Worm (Caenorhabditis elegans) whole organism, early embryonic: ENCODE data around the gene Y38H6C.18.

Source experiments
- B0310.2 ChIP-seq: sonication (generic microtip); optimal IDR thresholded peaks from 2 replicates; lab custom pipeline; 2016; ENCODE audit warnings: mild to moderate bottlenecking, missing genetic modification characterization, missing compliant biosample characterization
- F13C5.2 ChIP-seq: sonication (generic microtip); optimal IDR thresholded peaks from 2 replicates; lab custom pipeline; 2017; ENCODE audit warnings: mild to moderate bottlenecking, missing genetic modification characterization, inconsistent platforms, missing compliant biosample characterization
- aly-1 ChIP-seq: sonication (generic microtip); optimal IDR thresholded peaks from 2 replicates; lab custom pipeline; 2016; ENCODE audit warnings: missing genetic modification characterization, missing compliant biosample characterization
- ama-1 ChIP-seq: fragments of 150-350 bp; optimal IDR thresholded peaks from 2 replicates; lab custom pipeline; 2014
- ceh-13 ChIP-seq: fragments of 200-800 bp; sonication (Bioruptor generic); optimal IDR thresholded peaks from 2 replicates; lab custom pipeline; 2018; ENCODE audit warnings: mild to moderate bottlenecking, missing genetic modification characterization, missing compliant biosample characterization
- ceh-36 ChIP-seq: sonication (generic microtip); optimal IDR thresholded peaks from 2 replicates; lab custom pipeline; 2016; ENCODE audit warnings: missing genetic modification characterization, inconsistent platforms, missing compliant biosample characterization
- ets-7 ChIP-seq: sonication (generic microtip); optimal IDR thresholded peaks from 2 replicates; lab custom pipeline; 2016; ENCODE audit warnings: missing genotype, missing genetic modification characterization, missing compliant biosample characterization
- flt-1 ChIP-seq: fragments of 200-800 bp; sonication (Bioruptor generic); IDR thresholded peaks from 2 replicates; pipeline ENCODE4 v1.3.6; 2022; ENCODE audit warnings: missing genetic modification characterization, missing compliant biosample characterization
- hmbx-1 ChIP-seq: sonication (generic microtip); optimal IDR thresholded peaks from 2 replicates; lab custom pipeline; 2016; ENCODE audit warnings: mild to moderate bottlenecking, missing genetic modification characterization, missing compliant biosample characterization
- hmg-4 ChIP-seq: fragments of 200-800 bp; sonication (Bioruptor generic); optimal IDR thresholded peaks from 2 replicates; lab custom pipeline; 2018; ENCODE audit warnings: mild to moderate bottlenecking, missing genetic modification characterization, missing compliant biosample characterization
- hnd-1 ChIP-seq: sonication (generic microtip); optimal IDR thresholded peaks from 2 replicates; lab custom pipeline; 2016; ENCODE audit warnings: missing genetic modification characterization, missing compliant biosample characterization
- pes-1 ChIP-seq: fragments of 200-800 bp; sonication (Bioruptor generic); IDR thresholded peaks from 2 replicates; pipeline ENCODE4 v1.3.6; 2022; ENCODE audit warnings: missing genetic modification reagents, missing genetic modification characterization, missing compliant biosample characterization
- scrt-1 ChIP-seq: fragments of 200-800 bp; sonication (Bioruptor generic); IDR thresholded peaks from 2 replicates; pipeline ENCODE4 v1.3.6; 2022; ENCODE audit warnings: missing genetic modification characterization, missing compliant biosample characterization
- sea-1 ChIP-seq: fragments of 200-800 bp; sonication (Bioruptor generic); conservative IDR thresholded peaks from 2 replicates; pipeline ENCODE4 v1.3.6; 2022; ENCODE audit warnings: missing genetic modification characterization, missing compliant biosample characterization
- tbx-11 ChIP-seq: fragments of 200-800 bp; sonication (Bioruptor generic); IDR thresholded peaks from 2 replicates; pipeline ENCODE4 v1.3.6; 2022; ENCODE audit warnings: missing genetic modification characterization, missing compliant biosample characterization
- tbx-37 ChIP-seq: fragments of 200-800 bp; sonication (Bioruptor generic); conservative IDR thresholded peaks from 2 replicates; pipeline ENCODE4 v1.3.6; 2022; ENCODE audit warnings: missing genetic modification reagents, missing genetic modification characterization, missing compliant biosample characterization
- tra-4 ChIP-seq: sonication (generic microtip); optimal IDR thresholded peaks from 2 replicates; lab custom pipeline; 2017; ENCODE audit warnings: missing genetic modification characterization, missing compliant biosample characterization

The Y38H6C.18 gene

ce11 chrV:20547048-20547447 lies at the start of gene Y38H6C.18:
TSS of gene Y38H6C.18 (minus strand) at chrV:20547148.
- TF ChIP-seq hnd-1, result no peak
- no peak for TF ChIP-seq ceh-36 (tag; lab: Kevin White, UChicago)
- no peak for TF ChIP-seq aly-1 (tag; lab: Kevin White, UChicago)
- TF ChIP-seq ets-7, result no peak
- no peak for TF ChIP-seq ama-1 (lab: Kevin White, UChicago)
- no peak for TF ChIP-seq ceh-13
- TF ChIP-seq sea-1, result no peak
- no peak for TF ChIP-seq tra-4 (tag; lab: Kevin White, UChicago)
- TF ChIP-seq pes-1 (GFP tag; lab: Robert Waterston, UW), result no peak
- no peak for TF ChIP-seq tbx-11 (GFP tag; lab: Robert Waterston, UW)
- TF ChIP-seq hmg-4 (GFP tag; lab: Kevin White, UChicago), result no peak
- TF ChIP-seq scrt-1 (GFP tag; lab: Robert Waterston, UW), result no peak
- TF ChIP-seq F13C5.2 (tag; lab: Kevin White, UChicago), result no peak
- TF ChIP-seq flt-1, result no peak
- TF ChIP-seq B0310.2 (tag; lab: Kevin White, UChicago), result no peak
- TF ChIP-seq hmbx-1 (tag; lab: Kevin White, UChicago), result no peak
- TF ChIP-seq tbx-37 (GFP tag; lab: Robert Waterston, UW), result no peak

ce11 chrV:20595653-20596052 lies 48.7 kb upstream of the Y38H6C.18 start, which contains the start of gene F26F2.11:
TSS of gene F26F2.11 (minus strand) at chrV:20595753.
- TF ChIP-seq pes-1 (GFP tag; lab: Robert Waterston, UW), result no peak

ce11 chrV:20594746-20595145 lies 47.8 kb upstream of the Y38H6C.18 start, which contains the start of gene F26F2.10:
TSS of gene F26F2.10 (minus strand) at chrV:20594846.
- no peak for TF ChIP-seq hmg-4 (GFP tag; lab: Kevin White, UChicago)
- no peak for TF ChIP-seq tbx-37 (GFP tag; lab: Robert Waterston, UW)
- TF ChIP-seq aly-1 (tag; lab: Kevin White, UChicago), result no peak
- TF ChIP-seq hnd-1, result no peak
- TF ChIP-seq flt-1, result no peak
- no peak for TF ChIP-seq tbx-11 (GFP tag; lab: Robert Waterston, UW)
- TF ChIP-seq F13C5.2 (tag; lab: Kevin White, UChicago), result no peak
- no peak for TF ChIP-seq scrt-1 (GFP tag; lab: Robert Waterston, UW)
- no peak for TF ChIP-seq B0310.2 (tag; lab: Kevin White, UChicago)
- TF ChIP-seq hmbx-1 (tag; lab: Kevin White, UChicago), result no peak
- TF ChIP-seq sea-1, result no peak
- TF ChIP-seq tra-4 (tag; lab: Kevin White, UChicago), result no peak
- TF ChIP-seq ceh-36 (tag; lab: Kevin White, UChicago), result no peak
- no peak for TF ChIP-seq ets-7
- no peak for TF ChIP-seq ama-1 (lab: Kevin White, UChicago)
- no peak for TF ChIP-seq ceh-13
- no peak for TF ChIP-seq pes-1 (GFP tag; lab: Robert Waterston, UW)

- TF ChIP-seq hmg-4 (GFP tag; lab: Kevin White, UChicago) (peak; percentile 32), tra-4 (tag; lab: Kevin White, UChicago) (no peak), tbx-37 (GFP tag; lab: Robert Waterston, UW) (0 out of 2 replicates have a peak, but pooled peaks have one; percentile 19), pes-1 (GFP tag; lab: Robert Waterston, UW) (0 out of 2 replicates have a peak, but pooled peaks have one; percentile 42), hmbx-1 (tag; lab: Kevin White, UChicago) (no peak), B0310.2 (tag; lab: Kevin White, UChicago) (no peak), F13C5.2 (tag; lab: Kevin White, UChicago) (peak; percentile 76), ama-1 (lab: Kevin White, UChicago) (no peak), tbx-11 (GFP tag; lab: Robert Waterston, UW) (0 out of 2 replicates have a peak, but pooled peaks have one; percentile 18), ceh-13 (no peak)
Observed at ce11 chrV:20580511-20581040, 33.6 kb upstream of the Y38H6C.18 start, which contains the start of gene F26F2.7. TSS of gene F26F2.7 (plus strand) at chrV:20580990.

- TF ChIP-seq ama-1 (lab: Kevin White, UChicago) (no peak), F13C5.2 (tag; lab: Kevin White, UChicago) (no peak)
Observed at ce11 chrV:20579534-20579933, 32.6 kb upstream of the Y38H6C.18 start, which contains the start of gene F26F2.8. TSS of gene F26F2.8 (plus strand) at chrV:20579546.

- no peak for TF ChIP-seq ceh-13
- TF ChIP-seq hnd-1, result no peak
- no peak for TF ChIP-seq tbx-37 (GFP tag; lab: Robert Waterston, UW)
- TF ChIP-seq ets-7, result no peak
- no peak for TF ChIP-seq aly-1 (tag; lab: Kevin White, UChicago)
- TF ChIP-seq tra-4 (tag; lab: Kevin White, UChicago), result no peak
- TF ChIP-seq hmg-4 (GFP tag; lab: Kevin White, UChicago), result no peak
- no peak for TF ChIP-seq flt-1
- TF ChIP-seq ceh-36 (tag; lab: Kevin White, UChicago), result no peak
- no peak for TF ChIP-seq hmbx-1 (tag; lab: Kevin White, UChicago)
- TF ChIP-seq B0310.2 (tag; lab: Kevin White, UChicago), result no peak
- TF ChIP-seq F13C5.2 (tag; lab: Kevin White, UChicago), result no peak
- TF ChIP-seq tbx-11 (GFP tag; lab: Robert Waterston, UW), result no peak
- TF ChIP-seq pes-1 (GFP tag; lab: Robert Waterston, UW), result no peak
- TF ChIP-seq ama-1 (lab: Kevin White, UChicago), result no peak
- TF ChIP-seq sea-1, result no peak
- TF ChIP-seq scrt-1 (GFP tag; lab: Robert Waterston, UW), result no peak
Observed at ce11 chrV:20574872-20575271, 27.9 kb upstream of the Y38H6C.18 start.

ce11 chrV:20574314-20574713 lies 27.4 kb upstream of the Y38H6C.18 start, which contains the start of gene clec-263:
TSS of gene clec-263 (plus strand) at chrV:20574614.
- TF ChIP-seq F13C5.2 (tag; lab: Kevin White, UChicago) (no peak), tbx-11 (GFP tag; lab: Robert Waterston, UW) (no peak), ama-1 (lab: Kevin White, UChicago) (no peak), ceh-13 (no peak), ceh-36 (tag; lab: Kevin White, UChicago) (no peak), tbx-37 (GFP tag; lab: Robert Waterston, UW) (no peak), aly-1 (tag; lab: Kevin White, UChicago) (no peak), tra-4 (tag; lab: Kevin White, UChicago) (no peak), ets-7 (no peak), hmbx-1 (tag; lab: Kevin White, UChicago) (no peak), hnd-1 (no peak), flt-1 (no peak), sea-1 (no peak), pes-1 (GFP tag; lab: Robert Waterston, UW) (no peak)
